Fruit fly (Drosophila melanogaster) whole organism, embryonic: ENCODE measurements around the gene Nmdar2.

ENCODE experiments used
- Aef1 ChIP-seq: fragments of 200-800 bp; sonication (Bioruptor generic); IDR thresholded peaks from 3 replicates; pipeline ENCODE4 v1.3.6; 2022; ENCODE audit warnings: missing biosample characterization, missing genetic modification characterization
- Atf6 ChIP-seq: fragments of 200-800 bp; sonication (Bioruptor generic); IDR thresholded peaks from 2 replicates; pipeline ENCODE4 v1.3.6; 2022; ENCODE audit warnings: missing biosample characterization, missing genetic modification characterization
- CG10959 ChIP-seq: fragments of 200-800 bp; sonication (Bioruptor generic); IDR thresholded peaks from 2 replicates; pipeline ENCODE4 v1.3.6; 2022; ENCODE audit warnings: missing biosample characterization, missing genetic modification characterization
- CG11560 ChIP-seq: fragments of 200-800 bp; sonication (Bioruptor generic); IDR thresholded peaks from 3 replicates; pipeline ENCODE4 v1.3.6; 2022; ENCODE audit warnings: missing biosample characterization, missing genetic modification characterization
- CG12104 ChIP-seq: fragments of 200-800 bp; sonication (Bioruptor generic); optimal IDR thresholded peaks from 3 replicates; lab custom pipeline; 2016; ENCODE audit warnings: missing biosample characterization, missing genetic modification characterization
- CG12155 ChIP-seq: fragments of 200-800 bp; sonication (Bioruptor generic); optimal IDR thresholded peaks from 3 replicates; lab custom pipeline; 2016; ENCODE audit warnings: missing biosample characterization, missing genetic modification characterization
- CG12299 ChIP-seq: fragments of 200-800 bp; sonication (Bioruptor generic); optimal IDR thresholded peaks from 2 replicates; lab custom pipeline; 2018; ENCODE audit warnings: missing biosample characterization, mild to moderate bottlenecking, missing genetic modification characterization
- CG13775 ChIP-seq: fragments of 200-800 bp; sonication (Bioruptor generic); optimal IDR thresholded peaks from 3 replicates; lab custom pipeline; 2017; ENCODE audit warnings: missing biosample characterization, mild to moderate bottlenecking, missing genetic modification characterization
- CG15479 ChIP-seq: fragments of 200-800 bp; sonication (Bioruptor generic); optimal IDR thresholded peaks from 3 replicates; lab custom pipeline; 2019; ENCODE audit warnings: missing biosample characterization, mild to moderate bottlenecking, missing genetic modification characterization, moderate library complexity
- CG16815 ChIP-seq: fragments of 200-800 bp; sonication (Bioruptor generic); optimal IDR thresholded peaks from 3 replicates; lab custom pipeline; 2017; ENCODE audit warnings: missing biosample characterization, mild to moderate bottlenecking, missing genetic modification characterization
- CG17328 ChIP-seq: fragments of 200-800 bp; sonication (Bioruptor generic); IDR thresholded peaks from 2 replicates; pipeline ENCODE4 v1.3.6; 2022; ENCODE audit warnings: missing biosample characterization, missing genetic modification characterization
- CG2712 ChIP-seq: fragments of 200-800 bp; optimal IDR thresholded peaks from 3 replicates; lab custom pipeline; 2019; ENCODE audit warnings: missing biosample characterization, mild to moderate bottlenecking, missing genetic modification characterization, moderate library complexity
- CG30431 ChIP-seq: fragments of 200-800 bp; sonication (Bioruptor generic); optimal IDR thresholded peaks from 2 replicates; lab custom pipeline; 2017; ENCODE audit warnings: missing biosample characterization, missing genetic modification characterization
- CG3065 ChIP-seq: fragments of 200-800 bp; sonication (Bioruptor generic); optimal IDR thresholded peaks from 2 replicates; lab custom pipeline; 2016; ENCODE audit warnings: missing biosample characterization, missing genetic modification characterization
- CG4282 ChIP-seq: fragments of 200-800 bp; sonication (Bioruptor generic); optimal IDR thresholded peaks from 2 replicates; lab custom pipeline; 2016; ENCODE audit warnings: missing biosample characterization, missing genetic modification characterization
- CG43689 ChIP-seq: fragments of 200-800 bp; sonication (Bioruptor generic); IDR thresholded peaks from 2 replicates; pipeline ENCODE4 v1.3.6; 2022; ENCODE audit warnings: missing biosample characterization, missing genetic modification characterization
- CG4424 ChIP-seq: fragments of 200-800 bp; sonication (Bioruptor generic); optimal IDR thresholded peaks from 3 replicates; lab custom pipeline; 2016; ENCODE audit warnings: missing biosample characterization, missing genetic modification characterization
- CG4617 ChIP-seq: fragments of 200-800 bp; sonication (Bioruptor generic); optimal IDR thresholded peaks from 3 replicates; lab custom pipeline; 2016; ENCODE audit warnings: missing biosample characterization, missing genetic modification characterization, borderline replicate concordance
- CG6175 ChIP-seq: fragments of 200-800 bp; sonication (Bioruptor generic); IDR thresholded peaks from 3 replicates; pipeline ENCODE4 v1.3.6; 2022; ENCODE audit warnings: missing biosample characterization, missing genetic modification characterization
- CG7556 ChIP-seq: fragments of 200-800 bp; sonication (Bioruptor generic); optimal IDR thresholded peaks from 2 replicates; lab custom pipeline; 2017; ENCODE audit warnings: missing biosample characterization, mild to moderate bottlenecking, missing genetic modification characterization
- CG9609 ChIP-seq: fragments of 200-800 bp; sonication (Bioruptor generic); optimal IDR thresholded peaks from 3 replicates; lab custom pipeline; 2016; ENCODE audit warnings: missing biosample characterization, missing genetic modification characterization
- CG9797 ChIP-seq: fragments of 200-800 bp; sonication (Bioruptor generic); optimal IDR thresholded peaks from 3 replicates; lab custom pipeline; 2018; ENCODE audit warnings: missing biosample characterization, mild to moderate bottlenecking, missing genetic modification characterization
- Camta ChIP-seq: fragments of 200-800 bp; sonication (Bioruptor generic); optimal IDR thresholded peaks from 2 replicates; lab custom pipeline; 2016; ENCODE audit warnings: missing biosample characterization, missing genetic modification characterization
- Deaf1 ChIP-seq: fragments of 200-800 bp; optimal IDR thresholded peaks from 3 replicates; lab custom pipeline; 2019; ENCODE audit warnings: missing biosample characterization, mild to moderate bottlenecking, missing genetic modification characterization, moderate library complexity
- Dfd ChIP-seq, 2 experiments: fragments of >200 bp; optimal IDR thresholded peaks; 2 replicates each; lab custom pipeline; 2017; ENCODE audit warnings: missing biosample characterization in 2 of 2, missing genetic modification characterization in 2 of 2
- Dref ChIP-seq: fragments of 200-800 bp; sonication (Bioruptor generic); IDR thresholded peaks from 2 replicates; pipeline ENCODE4 v1.3.6; 2022; ENCODE audit warnings: missing biosample characterization, missing genetic modification characterization
- HLH3B ChIP-seq: fragments of 200-800 bp; sonication (Bioruptor generic); IDR thresholded peaks from 2 replicates; pipeline ENCODE4 v1.3.6; 2022; ENCODE audit warnings: missing biosample characterization, missing genetic modification characterization
- Max ChIP-seq: fragments of 200-800 bp; sonication (Bioruptor generic); optimal IDR thresholded peaks from 2 replicates; lab custom pipeline; 2016; ENCODE audit warnings: missing biosample characterization, mild to moderate bottlenecking, missing genetic modification characterization
- Meics ChIP-seq: fragments of 200-800 bp; sonication (Bioruptor generic); optimal IDR thresholded peaks from 2 replicates; lab custom pipeline; 2017; ENCODE audit warnings: missing biosample characterization, mild to moderate bottlenecking, missing genetic modification characterization
- Myb ChIP-seq: fragments of 200-800 bp; sonication (Bioruptor generic); optimal IDR thresholded peaks from 2 replicates; lab custom pipeline; 2016; ENCODE audit warnings: missing biosample characterization, missing genetic modification characterization
- Stat92E ChIP-seq, 3 experiments: fragments of >200 bp in 2 of 3; fragments of 200-800 bp in 1 of 3; sonication (Bioruptor generic) in 1 of 3; optimal IDR thresholded peaks; 2 replicates each; lab custom pipeline; 2017 to 2019; ENCODE audit warnings: missing biosample characterization in 3 of 3, missing genetic modification characterization in 3 of 3, mild to moderate bottlenecking in 1 of 3, moderate library complexity in 1 of 3
- bab2 ChIP-seq: fragments of 200-800 bp; sonication (Bioruptor generic); optimal IDR thresholded peaks from 2 replicates; lab custom pipeline; 2016; ENCODE audit warnings: missing biosample characterization, missing genetic modification characterization
- cad ChIP-seq: fragments of >200 bp; optimal IDR thresholded peaks from 2 replicates; lab custom pipeline; 2017; ENCODE audit warnings: missing biosample characterization, missing genetic modification characterization
- cwo ChIP-seq: fragments of 200-800 bp; sonication (Bioruptor generic); optimal IDR thresholded peaks from 3 replicates; lab custom pipeline; 2017; ENCODE audit warnings: missing biosample characterization, missing genetic modification characterization, mild to moderate bottlenecking, moderate library complexity, missing genetic modification reagents
- dan ChIP-seq: fragments of 200-800 bp; sonication (Bioruptor generic); IDR thresholded peaks from 2 replicates; pipeline ENCODE4 v1.3.6; 2022; ENCODE audit warnings: missing biosample characterization, missing genetic modification characterization
- dmrt99B ChIP-seq: fragments of 200-800 bp; sonication (Bioruptor generic); optimal IDR thresholded peaks from 2 replicates; lab custom pipeline; 2018; ENCODE audit warnings: missing biosample characterization, mild to moderate bottlenecking, missing genetic modification characterization, moderate library complexity
- emc ChIP-seq: fragments of 200-800 bp; sonication (Bioruptor generic); optimal IDR thresholded peaks from 2 replicates; lab custom pipeline; 2016; ENCODE audit warnings: missing biosample characterization, missing genetic modification characterization
- eve ChIP-seq, 2 experiments: fragments of >200 bp; optimal IDR thresholded peaks; 2 replicates each; lab custom pipeline; 2017; ENCODE audit warnings: missing biosample characterization in 2 of 2, missing genetic modification characterization in 2 of 2
- grau ChIP-seq: fragments of 200-800 bp; optimal IDR thresholded peaks from 3 replicates; lab custom pipeline; 2019; ENCODE audit warnings: missing biosample characterization, mild to moderate bottlenecking, missing genetic modification characterization, moderate library complexity
- ind ChIP-seq: fragments of 200-800 bp; sonication (Bioruptor generic); optimal IDR thresholded peaks from 3 replicates; lab custom pipeline; 2016; ENCODE audit warnings: missing biosample characterization, missing genetic modification characterization
- kni ChIP-seq: fragments of 200-800 bp; sonication (Bioruptor generic); optimal IDR thresholded peaks from 3 replicates; lab custom pipeline; 2017; ENCODE audit warnings: mild to moderate bottlenecking, missing biosample characterization, missing genetic modification reagents, missing genetic modification characterization
- lov ChIP-seq, 2 experiments: fragments of 200-800 bp in 1 of 2; fragments of >200 bp in 1 of 2; sonication (Bioruptor generic) in 1 of 2; IDR thresholded peaks in 1 of 2; optimal IDR thresholded peaks in 1 of 2; 2 replicates in 1 of 2; 3 replicates in 1 of 2; pipeline versions ENCODE4 v1.3.6 to Lab custom; 2017 to 2022; ENCODE audit warnings: missing biosample characterization in 1 of 2, missing genetic modification characterization in 1 of 2
- rib ChIP-seq: fragments of 200-800 bp; sonication (Bioruptor generic); IDR thresholded peaks from 2 replicates; pipeline ENCODE4 v1.3.6; 2022; ENCODE audit warnings: missing biosample characterization, missing genetic modification characterization
- salm ChIP-seq: fragments of 200-800 bp; sonication (Bioruptor generic); optimal IDR thresholded peaks from 2 replicates; lab custom pipeline; 2018; ENCODE audit warnings: missing biosample characterization, mild to moderate bottlenecking, missing genetic modification characterization
- scrt ChIP-seq: fragments of 200-800 bp; sonication (Bioruptor generic); optimal IDR thresholded peaks from 2 replicates; lab custom pipeline; 2018; ENCODE audit warnings: missing biosample characterization, mild to moderate bottlenecking, missing genetic modification characterization, moderate library complexity
- shn ChIP-seq: fragments of 200-800 bp; sonication (Bioruptor generic); optimal IDR thresholded peaks from 3 replicates; lab custom pipeline; 2016; ENCODE audit warnings: missing biosample characterization, missing genetic modification characterization
- stc ChIP-seq: fragments of 200-800 bp; sonication (Bioruptor generic); IDR thresholded peaks from 2 replicates; pipeline ENCODE4 v1.3.6; 2022; ENCODE audit warnings: missing biosample characterization, missing genetic modification characterization
- stwl ChIP-seq: fragments of 200-800 bp; sonication (Bioruptor generic); optimal IDR thresholded peaks from 3 replicates; lab custom pipeline; 2018; ENCODE audit warnings: missing biosample characterization, mild to moderate bottlenecking, missing genetic modification characterization, moderate library complexity
- unc-4 ChIP-seq: fragments of 200-800 bp; sonication (Bioruptor generic); IDR thresholded peaks from 2 replicates; pipeline ENCODE4 v1.3.6; 2022; ENCODE audit warnings: missing biosample characterization, missing genetic modification characterization; ENCODE audit not compliant: partially characterized antibody
- usp ChIP-seq: fragments of >200 bp; optimal IDR thresholded peaks from 2 replicates; lab custom pipeline; 2017; ENCODE audit warnings: missing biosample characterization, missing genetic modification characterization
- yki ChIP-seq: fragments of >200 bp; optimal IDR thresholded peaks from 3 replicates; lab custom pipeline; 2018
- zfh2 ChIP-seq: fragments of 200-800 bp; sonication (Bioruptor generic); optimal IDR thresholded peaks from 2 replicates; lab custom pipeline; 2016; ENCODE audit warnings: missing biosample characterization, missing genetic modification characterization

Nmdar2 gene

dm6 chrX:1512753-1513226 lies 5.2 kb upstream of the Nmdar2 start, which contains the start of gene CG14795 (continued):
- TF ChIP-seq Myb (peak; percentile 94), CG17328 (GFP tag; lab: Robert Waterston, UW) (no peak), CG12155 (GFP tag; lab: Kevin White, UChicago) (peak; percentile 35), rib (GFP tag; lab: Robert Waterston, UW) (no peak), kni (GFP tag; lab: Kevin White, UChicago) (no peak), grau (tag; lab: Kevin White, UChicago) (peak; percentile 27), Dfd (GFP tag; optimal IDR thresholded peaks at IDR 0.05; lab: Kevin White, UChicago) (no peak), salm (tag; lab: Kevin White, UChicago) (no peak), cwo (GFP tag; lab: Kevin White, UChicago) (no peak), usp (no peak), shn (GFP tag; lab: Kevin White, UChicago) (no peak), CG9609 (GFP tag; lab: Kevin White, UChicago) (peak; percentile 44), CG7556 (GFP tag; lab: Kevin White, UChicago) (peak; percentile 3), cad (GFP tag; lab: Kevin White, UChicago) (no peak), eve (GFP tag; optimal IDR thresholded peaks at IDR 0.05; lab: Kevin White, UChicago) (no peak), Max (GFP tag; lab: Kevin White, UChicago) (peak; percentile 30), Dref (peak; percentile 99), yki (no peak), Deaf1 (tag; lab: Kevin White, UChicago) (peak; percentile 22), stc (no peak), emc (GFP tag; lab: Kevin White, UChicago) (no peak), CG4424 (no peak), Aef1 (GFP tag; lab: Robert Waterston, UW) (no peak), unc-4 (peak; percentile 94), Stat92E (GFP tag; optimal IDR thresholded peaks at IDR 0.05; lab: Kevin White, UChicago) (peak in 1 of 3 experiments; percentile 49), lov (optimal IDR thresholded peaks at IDR 0.05; lab: Kevin White, UChicago) (no peak), lov (GFP tag; IDR thresholded peaks at IDR 0.05; lab: Robert Waterston, UW) (no peak), CG12299 (peak; percentile 52), dmrt99B (no peak), dan (GFP tag; lab: Robert Waterston, UW) (no peak), CG11560 (tag; lab: Robert Waterston, UW) (peak; percentile 69; the same call in 2 of the 3 replicates), HLH3B (no peak), CG10959 (GFP tag; lab: Robert Waterston, UW) (no peak), CG30431 (GFP tag; lab: Kevin White, UChicago) (no peak), Atf6 (GFP tag; lab: Robert Waterston, UW) (no peak), CG9797 (GFP tag; lab: Kevin White, UChicago) (peak; percentile 85), CG16815 (GFP tag; lab: Kevin White, UChicago) (no peak), CG3065 (GFP tag; lab: Kevin White, UChicago) (peak; percentile 1), bab2 (no peak), Meics (no peak), ind (GFP tag; lab: Kevin White, UChicago) (no peak), stwl (peak; percentile 81), CG6175 (GFP tag; lab: Robert Waterston, UW) (no peak), CG13775 (peak; percentile 4), scrt (GFP tag; lab: Kevin White, UChicago) (peak; percentile 20), CG15479 (GFP tag; lab: Kevin White, UChicago) (no peak), CG4282 (GFP tag; lab: Kevin White, UChicago) (peak; percentile 46), Camta (GFP tag; lab: Kevin White, UChicago) (no peak), CG12104 (GFP tag; lab: Kevin White, UChicago) (no peak), CG4617 (peak; percentile 51), zfh2 (GFP tag; lab: Kevin White, UChicago) (peak; percentile 39), CG43689 (GFP tag; lab: Robert Waterston, UW) (no peak), CG2712 (tag; lab: Kevin White, UChicago) (peak; percentile 59)
